Fruit fly (Drosophila melanogaster): Measurements from ENCODE around the gene CG14810.

CG14810 gene

dm6 chrX:1858867-1859266 lies 38.7 kb upstream of the CG14810 start, which contains the start of gene Lamtor5 (continued):
- TF ChIP-seq Awh (GFP tag; IDR thresholded peaks at IDR 0.05) (no peak), CG3726 (GFP tag; IDR thresholded peaks at IDR 0.05) (no peak), CG2199 (GFP tag; IDR thresholded peaks at IDR 0.05) (no peak), shn (GFP tag; optimal IDR thresholded peaks at IDR 0.05) (no peak), CG15601 (tag; optimal IDR thresholded peaks at IDR 0.05) (no peak), CG2202 (tag; optimal IDR thresholded peaks at IDR 0.05) (no peak), phol (tag; optimal IDR thresholded peaks at IDR 0.05) (peak; percentile 41), eyg (GFP tag; optimal IDR thresholded peaks at IDR 0.05) (no peak), jing (GFP tag; optimal IDR thresholded peaks at IDR 0.05) (no peak), run (tag; optimal IDR thresholded peaks at IDR 0.05) (no peak), gce (GFP tag; IDR thresholded peaks at IDR 0.05) (no peak), ewg (GFP tag; optimal IDR thresholded peaks at IDR 0.05) (no peak), bbx (GFP tag; IDR thresholded peaks at IDR 0.05; ENCODE audit: partially characterized antibody) (0 out of 2 replicates have a peak, but pooled peaks have one; percentile 28), CG10321 (GFP tag; IDR thresholded peaks at IDR 0.05) (0 out of 2 replicates have a peak, but pooled peaks have one; percentile 16), Deaf1 (tag; optimal IDR thresholded peaks at IDR 0.05) (no peak), CG6254 (GFP tag; optimal IDR thresholded peaks at IDR 0.05) (no peak), chinmo (GFP tag; IDR thresholded peaks at IDR 0.05; ENCODE audit: partially characterized antibody) (no peak), Ada2b (GFP tag; IDR thresholded peaks at IDR 0.05) (no peak), CG4707 (GFP tag; optimal IDR thresholded peaks at IDR 0.05) (peak; percentile 51), CG8290 (GFP tag; optimal IDR thresholded peaks at IDR 0.05) (no peak), CG8290 (tag; optimal IDR thresholded peaks at IDR 0.05) (peak in 1 of 2 experiments; percentile 54), ken (GFP tag; IDR thresholded peaks at IDR 0.05) (no peak), CG31388 (GFP tag; optimal IDR thresholded peaks at IDR 0.05) (no peak), CG11093 (GFP tag; IDR thresholded peaks at IDR 0.05) (no peak), Sox102F (GFP tag; optimal IDR thresholded peaks at IDR 0.05) (peak; percentile 27), CG12104 (GFP tag; optimal IDR thresholded peaks at IDR 0.05) (no peak), CG16863 (GFP tag; optimal IDR thresholded peaks at IDR 0.05) (peak; percentile 29), CG1647 (GFP tag; optimal IDR thresholded peaks at IDR 0.05) (no peak), nerfin-2 (GFP tag; IDR thresholded peaks at IDR 0.05; ENCODE audit: partially characterized antibody) (peak; percentile 23; the same call in 1 of the 2 replicates), her (GFP tag; optimal IDR thresholded peaks at IDR 0.05) (no peak), ind (GFP tag; optimal IDR thresholded peaks at IDR 0.05) (peak; percentile 23), dmrt11E (tag; optimal IDR thresholded peaks at IDR 0.05) (no peak), CG6683 (GFP tag; optimal IDR thresholded peaks at IDR 0.05) (no peak), Side (GFP tag; optimal IDR thresholded peaks at IDR 0.05) (no peak), Antp (GFP tag; optimal IDR thresholded peaks at IDR 0.05) (no peak), CG5180 (GFP tag; optimal IDR thresholded peaks at IDR 0.05) (no peak), CG4360 (GFP tag; IDR thresholded peaks at IDR 0.05) (no peak), CG33557 (GFP tag; optimal IDR thresholded peaks at IDR 0.05) (no peak), CG42726 (GFP tag; IDR thresholded peaks at IDR 0.05; ENCODE audit: partially characterized antibody) (no peak), CG6654 (GFP tag; optimal IDR thresholded peaks at IDR 0.05) (no peak), CG8089 (GFP tag; optimal IDR thresholded peaks at IDR 0.05) (no peak), CG10959 (GFP tag; IDR thresholded peaks at IDR 0.05) (no peak), CG11695 (GFP tag; IDR thresholded peaks at IDR 0.05) (peak; percentile 38; the same call in 1 of the 3 replicates), CG1603 (tag; optimal IDR thresholded peaks at IDR 0.05) (peak; percentile 27), B-H2 (GFP tag; optimal IDR thresholded peaks at IDR 0.05) (peak; percentile 1), emc (GFP tag; optimal IDR thresholded peaks at IDR 0.05) (no peak), CG6813 (GFP tag; optimal IDR thresholded peaks at IDR 0.05) (no peak), lola (GFP tag; optimal IDR thresholded peaks at IDR 0.05) (peak in 1 of 3 experiments; percentile 21), cad (GFP tag; optimal IDR thresholded peaks at IDR 0.05) (no peak), Kr (GFP tag; optimal IDR thresholded peaks at IDR 0.05) (no peak), Blimp-1 (GFP tag; optimal IDR thresholded peaks at IDR 0.05) (peak; percentile 20)

Data from whole organism, embryonic.